Worm (Caenorhabditis elegans): ENCODE data around the gene ZK593.2.

The ZK593.2 gene

ce11 chrIV:10919770-10920169 lies 6.6 kb downstream of the ZK593.2 start, which contains the start of gene rbr-2:
Gene rbr-2, plus strand, starts transcription at chrIV:10920070.
- no peak for TF ChIP-seq unc-62 (GFP tag; optimal IDR thresholded peaks at IDR 0.05)
- no peak for TF ChIP-seq snpc-4 (tag; optimal IDR thresholded peaks at IDR 0.05)
- no peak for TF ChIP-seq mml-1 (tag; optimal IDR thresholded peaks at IDR 0.05)
- TF ChIP-seq elt-2 (tag; optimal IDR thresholded peaks at IDR 0.05), result no peak
- TF ChIP-seq R02D3.7 (tag; optimal IDR thresholded peaks at IDR 0.05), result no peak
- no peak for TF ChIP-seq skn-1 (tag; optimal IDR thresholded peaks at IDR 0.05)
- TF ChIP-seq nhr-67 (tag; optimal IDR thresholded peaks at IDR 0.05), result no peak

ce11 chrIV:10933062-10933552 lies 19.9 kb downstream of the ZK593.2 start, which contains the start of the genes dnc-1 and lsm-7:
Gene dnc-1, minus strand, starts transcription at chrIV:10933203.
Gene lsm-7, plus strand, starts transcription at chrIV:10933502.
- TF ChIP-seq mml-1 (tag; optimal IDR thresholded peaks at IDR 0.05), result no peak
- peak; percentile 46 for TF ChIP-seq elt-1 (tag; optimal IDR thresholded peaks at IDR 0.05)
- no peak for TF ChIP-seq unc-62 (GFP tag; optimal IDR thresholded peaks at IDR 0.05)
- no peak for TF ChIP-seq ZK546.5 (tag; optimal IDR thresholded peaks at IDR 0.05)
- peak; percentile 28 for TF ChIP-seq elt-2 (tag; optimal IDR thresholded peaks at IDR 0.05)
- TF ChIP-seq snpc-4 (tag; optimal IDR thresholded peaks at IDR 0.05), result peak; percentile 79
- no peak for TF ChIP-seq nhr-76 (tag; optimal IDR thresholded peaks at IDR 0.05)
- no peak for TF ChIP-seq aly-2 (tag; optimal IDR thresholded peaks at IDR 0.05)
- TF ChIP-seq unc-39 (tag; optimal IDR thresholded peaks at IDR 0.05), result no peak
- TF ChIP-seq nhr-23 (tag; optimal IDR thresholded peaks at IDR 0.05), result peak; percentile 49
- TF ChIP-seq skn-1 (tag; optimal IDR thresholded peaks at IDR 0.05), result peak; percentile 65
- TF ChIP-seq lin-15B (tag; optimal IDR thresholded peaks at IDR 0.05), result peak; percentile 68
- peak; percentile 63 for TF ChIP-seq hmg-11 (tag; optimal IDR thresholded peaks at IDR 0.05)
- TF ChIP-seq elt-3 (tag; optimal IDR thresholded peaks at IDR 0.05), result no peak
- TF ChIP-seq ceh-28 (tag; optimal IDR thresholded peaks at IDR 0.05), result peak; percentile 77
- TF ChIP-seq nhr-43 (tag; optimal IDR thresholded peaks at IDR 0.05; ENCODE audit: poor library complexity, severe bottlenecking), result peak; percentile 18
- peak; percentile 39 for TF ChIP-seq jun-1 (tag; optimal IDR thresholded peaks at IDR 0.05)
- peak; percentile 16 for TF ChIP-seq pqm-1 (tag; optimal IDR thresholded peaks at IDR 0.05)
- peak; percentile 87 for TF ChIP-seq nfya-1 (tag; optimal IDR thresholded peaks at IDR 0.05; ENCODE audit: insufficient read depth)
- no peak for TF ChIP-seq nhr-237 (tag; optimal IDR thresholded peaks at IDR 0.05)
- peak; percentile 23 for TF ChIP-seq lsy-12 (tag; optimal IDR thresholded peaks at IDR 0.05)
- no peak for TF ChIP-seq zag-1 (tag; optimal IDR thresholded peaks at IDR 0.05)
- no peak for TF ChIP-seq fos-1 (tag; optimal IDR thresholded peaks at IDR 0.05)
- TF ChIP-seq mdl-1 (tag; optimal IDR thresholded peaks at IDR 0.05), result no peak
- peak; percentile 88 for TF ChIP-seq pha-4 (tag; optimal IDR thresholded peaks at IDR 0.05)
- peak; percentile 72 for TF ChIP-seq lin-39 (tag; optimal IDR thresholded peaks at IDR 0.05)
- no peak for TF ChIP-seq nhr-28 (tag; optimal IDR thresholded peaks at IDR 0.05)
- TF ChIP-seq fkh-2 (tag; optimal IDR thresholded peaks at IDR 0.05), result no peak
- no peak for TF ChIP-seq daf-12 (tag; optimal IDR thresholded peaks at IDR 0.05)
- peak; percentile 35 for TF ChIP-seq nhr-25 (tag; optimal IDR thresholded peaks at IDR 0.05)
- TF ChIP-seq fkh-10 (GFP tag; optimal IDR thresholded peaks at IDR 0.05), result peak; percentile 57
- no peak for TF ChIP-seq tbx-2 (tag; optimal IDR thresholded peaks at IDR 0.05)
- peak; percentile 7 for TF ChIP-seq ceh-82 (tag; optimal IDR thresholded peaks at IDR 0.05)
- TF ChIP-seq ceh-9 (tag; optimal IDR thresholded peaks at IDR 0.05), result no peak
- peak; percentile 34 for TF ChIP-seq R02D3.7 (tag; optimal IDR thresholded peaks at IDR 0.05)

ce11 chrIV:10933777-10934546 lies 20.8 kb downstream of the ZK593.2 start:
- no peak for TF ChIP-seq fos-1 (tag; optimal IDR thresholded peaks at IDR 0.05)
- no peak for TF ChIP-seq nhr-77 (tag; optimal IDR thresholded peaks at IDR 0.05)
- no peak for TF ChIP-seq ZK546.5 (tag; optimal IDR thresholded peaks at IDR 0.05)
- TF ChIP-seq ceh-82 (tag; optimal IDR thresholded peaks at IDR 0.05), result no peak
- no peak for TF ChIP-seq ceh-28 (tag; optimal IDR thresholded peaks at IDR 0.05)
- no peak for TF ChIP-seq nhr-28 (tag; optimal IDR thresholded peaks at IDR 0.05)
- no peak for TF ChIP-seq pha-4 (tag; optimal IDR thresholded peaks at IDR 0.05)
- TF ChIP-seq lin-39 (tag; optimal IDR thresholded peaks at IDR 0.05), result no peak
- TF ChIP-seq elt-2 (tag; optimal IDR thresholded peaks at IDR 0.05), result peak; percentile 47
- TF ChIP-seq lsy-12 (tag; optimal IDR thresholded peaks at IDR 0.05), result peak; percentile 26
- no peak for TF ChIP-seq aly-2 (tag; optimal IDR thresholded peaks at IDR 0.05)
- TF ChIP-seq ama-1 (optimal IDR thresholded peaks at IDR 0.05), result peak; percentile 90
- peak; percentile 32 for TF ChIP-seq nhr-43 (tag; optimal IDR thresholded peaks at IDR 0.05; ENCODE audit: poor library complexity, severe bottlenecking)

All from whole organism, L3 larva.